Fruit fly (Drosophila melanogaster): ENCODE results near the gene CG17593.

Gene CG17593

DNA sequence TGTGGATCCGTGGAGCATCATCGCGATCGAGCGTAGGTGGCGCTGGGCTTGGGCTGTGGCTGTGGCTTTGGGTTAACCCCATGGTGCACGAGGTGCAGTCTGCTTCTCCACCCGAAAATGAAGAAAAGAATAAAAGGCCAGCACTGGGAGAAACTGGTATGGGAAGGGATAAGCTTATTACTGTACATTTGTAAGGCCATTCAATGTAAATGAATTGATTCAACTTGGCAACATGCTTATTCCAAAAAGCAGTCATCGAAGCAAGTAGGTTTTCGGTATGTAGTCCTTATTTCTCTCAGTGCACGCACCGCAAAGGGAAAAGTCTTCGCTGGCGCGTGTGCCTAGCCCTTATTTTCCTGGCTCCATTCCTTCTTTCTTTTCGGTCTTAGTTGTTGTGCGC, 51.9 kb downstream of the CG17593 start (continued):
- peak; percentile 38 to 41 for TF ChIP-seq ss (GFP tag; optimal IDR thresholded peaks at IDR 0.05)
- peak; percentile 30 for TF ChIP-seq CG8632 (GFP tag; optimal IDR thresholded peaks at IDR 0.05)
- 0 out of 3 replicates have a peak, but pooled peaks have one; percentile 33 for TF ChIP-seq eg (GFP tag; IDR thresholded peaks at IDR 0.05)
- peak; percentile 75 for TF ChIP-seq CG3919 (GFP tag; optimal IDR thresholded peaks at IDR 0.05)
- TF ChIP-seq CG6276 (GFP tag; optimal IDR thresholded peaks at IDR 0.05) = no peak
- TF ChIP-seq CG34406 (GFP tag; optimal IDR thresholded peaks at IDR 0.05) = peak; percentile 34
- peak; percentile 60 for TF ChIP-seq esn (GFP tag; optimal IDR thresholded peaks at IDR 0.05)
- TF ChIP-seq CG6163 (GFP tag; IDR thresholded peaks at IDR 0.05) = peak; percentile 79
- peak; percentile 90 for TF ChIP-seq svp (GFP tag)
- peak; percentile 70 for TF ChIP-seq topi (GFP tag; optimal IDR thresholded peaks at IDR 0.05)
- no peak for TF ChIP-seq CG4318 (GFP tag; optimal IDR thresholded peaks at IDR 0.05)
- TF ChIP-seq Sox15 (GFP tag; optimal IDR thresholded peaks at IDR 0.05) = peak; percentile 4
- no peak for TF ChIP-seq Lpt (GFP tag; optimal IDR thresholded peaks at IDR 0.05)
- no peak for TF ChIP-seq Gug (GFP tag; IDR thresholded peaks at IDR 0.05)
- no peak for TF ChIP-seq Blimp-1 (GFP tag; optimal IDR thresholded peaks at IDR 0.05)
- peak; percentile 58 for TF ChIP-seq OdsH (GFP tag; optimal IDR thresholded peaks at IDR 0.05)
- peak; percentile 71 for TF ChIP-seq CG10631 (GFP tag; optimal IDR thresholded peaks at IDR 0.05)
- peak; percentile 15 for TF ChIP-seq Hr4 (GFP tag; optimal IDR thresholded peaks at IDR 0.05)
- peak; percentile 47 for TF ChIP-seq fd59A (GFP tag; optimal IDR thresholded peaks at IDR 0.05)
- TF ChIP-seq Met (GFP tag; optimal IDR thresholded peaks at IDR 0.05) = peak; percentile 60
- TF ChIP-seq CG15336 (GFP tag; IDR thresholded peaks at IDR 0.05) = peak; percentile 41; the same call in 1 of the 2 replicates
- TF ChIP-seq CG9139 (GFP tag; optimal IDR thresholded peaks at IDR 0.05) = peak; percentile 12
- peak; percentile 52 for TF ChIP-seq achi (GFP tag; optimal IDR thresholded peaks at IDR 0.05)

Measured in whole organism, prepupa.